Worm (Caenorhabditis elegans) whole organism, L1 larva: Measurements from ENCODE around the gene Y66C5A.1.

Experiments
- C04F5.9 ChIP-seq: sonication (generic microtip); optimal IDR thresholded peaks from 2 replicates; lab custom pipeline; 2016; ENCODE audit warnings: missing genetic modification characterization, missing compliant biosample characterization
- C16A3.4 ChIP-seq: fragments of 150-350 bp; optimal IDR thresholded peaks from 2 replicates; lab custom pipeline; 2014; ENCODE audit warnings: missing biosample characterization, missing genetic modification characterization
- F16B12.6 ChIP-seq: fragments of 150-350 bp; optimal IDR thresholded peaks from 2 replicates; lab custom pipeline; 2014; ENCODE audit warnings: missing biosample characterization, missing genetic modification characterization
- alr-1 ChIP-seq: fragments of 200-800 bp; sonication (Bioruptor generic); optimal IDR thresholded peaks from 2 replicates; lab custom pipeline; 2018; ENCODE audit warnings: borderline replicate concordance, mild to moderate bottlenecking, missing genetic modification characterization, missing compliant biosample characterization
- aly-2 ChIP-seq: fragments of 150-350 bp; optimal IDR thresholded peaks from 2 replicates; lab custom pipeline; 2014; ENCODE audit warnings: missing biosample characterization, missing genetic modification characterization
- blmp-1 ChIP-seq: fragments of 150-350 bp; optimal IDR thresholded peaks from 2 replicates; lab custom pipeline; 2014; ENCODE audit warnings: missing biosample characterization, missing genetic modification characterization
- ceh-8 ChIP-seq: fragments of 200-800 bp; sonication (Bioruptor generic); optimal IDR thresholded peaks from 2 replicates; lab custom pipeline; 2018; ENCODE audit warnings: mild to moderate bottlenecking, missing genetic modification characterization, moderate library complexity, missing compliant biosample characterization
- ceh-88 ChIP-seq: fragments of 200-800 bp; sonication (Bioruptor generic); IDR thresholded peaks from 2 replicates; pipeline ENCODE4 v1.3.6; 2022; ENCODE audit warnings: missing genetic modification characterization, missing compliant biosample characterization
- ceh-90 ChIP-seq: sonication (generic microtip); optimal IDR thresholded peaks from 2 replicates; lab custom pipeline; 2016; ENCODE audit warnings: missing genetic modification characterization, missing compliant biosample characterization
- dpl-1 ChIP-seq, 3 experiments: fragments of 150-350 bp in 2 of 3; sonication (generic microtip) in 1 of 3; optimal IDR thresholded peaks; 2 replicates each; lab custom pipeline; 2014 to 2017; ENCODE audit warnings: missing biosample characterization in 3 of 3, missing genetic modification characterization in 3 of 3, missing genetic modification reagents in 3 of 3
- dsc-1 ChIP-seq: sonication (generic microtip); optimal IDR thresholded peaks from 2 replicates; lab custom pipeline; 2016; ENCODE audit warnings: mild to moderate bottlenecking, missing genetic modification characterization, missing compliant biosample characterization
- elt-2 ChIP-seq: sonication (generic microtip); optimal IDR thresholded peaks from 2 replicates; lab custom pipeline; 2016; ENCODE audit warnings: missing genetic modification characterization, mild to moderate bottlenecking, inconsistent platforms, missing compliant biosample characterization, missing genetic modification reagents
- elt-3 ChIP-seq, 6 experiments: fragments of 150-350 bp in 1 of 6; sonication (generic microtip); optimal IDR thresholded peaks; 2 replicates each; lab custom pipeline; 2017 to 2018; ENCODE audit warnings: missing biosample characterization in 6 of 6, missing genetic modification characterization in 6 of 6, inconsistent platforms in 1 of 6
- fkh-10 ChIP-seq: sonication (generic microtip); optimal IDR thresholded peaks from 2 replicates; lab custom pipeline; 2017; ENCODE audit warnings: missing biosample characterization, missing genetic modification reagents, missing genetic modification characterization
- fkh-4 ChIP-seq: sonication (generic microtip); optimal IDR thresholded peaks from 2 replicates; lab custom pipeline; 2016; ENCODE audit warnings: missing compliant biosample characterization, missing genetic modification characterization, borderline replicate concordance
- fos-1 ChIP-seq: fragments of 150-350 bp; optimal IDR thresholded peaks from 2 replicates; lab custom pipeline; 2014; ENCODE audit warnings: missing biosample characterization, missing genetic modification characterization
- grh-1 ChIP-seq: fragments of 200-800 bp; sonication (Bioruptor generic); IDR thresholded peaks from 2 replicates; pipeline ENCODE4 v1.3.6; 2022; ENCODE audit warnings: missing genetic modification reagents, missing genetic modification characterization, missing compliant biosample characterization
- hlh-17 ChIP-seq: fragments of 200-800 bp; sonication (Bioruptor generic); optimal IDR thresholded peaks from 2 replicates; lab custom pipeline; 2018; ENCODE audit warnings: missing genetic modification characterization, mild to moderate bottlenecking, missing compliant biosample characterization, moderate library complexity, borderline replicate concordance
- isw-1 ChIP-seq: fragments of 200-800 bp; sonication (Bioruptor generic); IDR thresholded peaks from 2 replicates; pipeline ENCODE4 v1.3.6; 2022; ENCODE audit warnings: missing genetic modification characterization, missing compliant biosample characterization
- jun-1 ChIP-seq: fragments of 150-350 bp; optimal IDR thresholded peaks from 2 replicates; lab custom pipeline; 2014; ENCODE audit warnings: missing biosample characterization, missing genetic modification reagents, missing genetic modification characterization
- lin-14 ChIP-seq: fragments of 200-800 bp; sonication (Bioruptor generic); optimal IDR thresholded peaks from 2 replicates; lab custom pipeline; 2018; ENCODE audit warnings: mild to moderate bottlenecking, missing genetic modification characterization, moderate library complexity, missing compliant biosample characterization
- lir-3 ChIP-seq: sonication (generic microtip); optimal IDR thresholded peaks from 2 replicates; lab custom pipeline; 2016; ENCODE audit warnings: mild to moderate bottlenecking, missing genetic modification characterization, moderate library complexity, missing compliant biosample characterization; ENCODE audit not compliant: poor library complexity
- mab-9 ChIP-seq: fragments of 200-800 bp; sonication (Bioruptor generic); IDR thresholded peaks from 2 replicates; pipeline ENCODE4 v1.3.6; 2022; ENCODE audit warnings: missing genetic modification reagents, missing genetic modification characterization, missing compliant biosample characterization
- mef-2 ChIP-seq: fragments of 150-350 bp; optimal IDR thresholded peaks from 2 replicates; lab custom pipeline; 2014; ENCODE audit warnings: missing biosample characterization, missing genetic modification characterization
- mep-1 ChIP-seq: fragments of 150-350 bp; optimal IDR thresholded peaks from 2 replicates; lab custom pipeline; 2014; ENCODE audit warnings: missing biosample characterization, missing genetic modification characterization
- nhr-12 ChIP-seq: sonication (generic microtip); optimal IDR thresholded peaks from 2 replicates; lab custom pipeline; 2017; ENCODE audit warnings: missing biosample characterization, missing genetic modification characterization
- nhr-19 ChIP-seq: fragments of 200-800 bp; sonication (Bioruptor generic); conservative IDR thresholded peaks from 2 replicates; pipeline ENCODE4 v1.3.6; 2022; ENCODE audit warnings: missing genetic modification characterization, missing compliant biosample characterization
- nhr-20 ChIP-seq: sonication (generic microtip); optimal IDR thresholded peaks from 2 replicates; lab custom pipeline; 2016; ENCODE audit warnings: mild to moderate bottlenecking, missing genetic modification characterization, missing compliant biosample characterization
- nhr-237 ChIP-seq: fragments of 150-350 bp; optimal IDR thresholded peaks from 2 replicates; lab custom pipeline; 2014; ENCODE audit warnings: missing biosample characterization, missing genetic modification characterization
- nhr-28 ChIP-seq: fragments of 150-350 bp; optimal IDR thresholded peaks from 2 replicates; lab custom pipeline; 2014; ENCODE audit warnings: missing biosample characterization, missing genetic modification characterization
- nhr-47 ChIP-seq: sonication (generic microtip); optimal IDR thresholded peaks from 2 replicates; lab custom pipeline; 2016; ENCODE audit warnings: mild to moderate bottlenecking, missing genetic modification characterization, moderate library complexity, missing compliant biosample characterization
- nhr-71 ChIP-seq: sonication (generic microtip); optimal IDR thresholded peaks from 2 replicates; lab custom pipeline; 2016; ENCODE audit warnings: mild to moderate bottlenecking, missing genetic modification characterization, moderate library complexity, missing compliant biosample characterization
- nhr-76 ChIP-seq: sonication (generic microtip); optimal IDR thresholded peaks from 2 replicates; lab custom pipeline; 2017; ENCODE audit warnings: missing biosample characterization, missing genetic modification characterization
- nhr-84 ChIP-seq: sonication (generic microtip); optimal IDR thresholded peaks from 2 replicates; lab custom pipeline; 2017; ENCODE audit warnings: missing biosample characterization, missing genetic modification characterization
- pag-3 ChIP-seq: sonication (generic microtip); optimal IDR thresholded peaks from 2 replicates; lab custom pipeline; 2017; ENCODE audit warnings: missing genetic modification characterization, mild to moderate bottlenecking, missing compliant biosample characterization, antibody characterized with exemption, borderline replicate concordance; ENCODE audit not compliant: insufficient read depth
- rnt-1 ChIP-seq: sonication (generic microtip); optimal IDR thresholded peaks from 2 replicates; lab custom pipeline; 2016; ENCODE audit warnings: mild to moderate bottlenecking, missing genetic modification characterization, moderate library complexity, missing compliant biosample characterization
- swsn-7 ChIP-seq: sonication (generic microtip); optimal IDR thresholded peaks from 2 replicates; lab custom pipeline; 2016; ENCODE audit warnings: missing genetic modification characterization, missing compliant biosample characterization
- tbx-2 ChIP-seq: sonication (generic microtip); optimal IDR thresholded peaks from 2 replicates; lab custom pipeline; 2016; ENCODE audit warnings: missing genetic modification characterization, missing compliant biosample characterization
- tlp-1 ChIP-seq: fragments of 150-350 bp; optimal IDR thresholded peaks from 2 replicates; lab custom pipeline; 2014; ENCODE audit warnings: missing biosample characterization, missing genetic modification characterization
- unc-130 ChIP-seq: fragments of 150-350 bp; optimal IDR thresholded peaks from 2 replicates; lab custom pipeline; 2017; ENCODE audit warnings: missing biosample characterization, missing genetic modification characterization, inconsistent platforms
- unc-30 ChIP-seq: sonication (generic microtip); optimal IDR thresholded peaks from 2 replicates; lab custom pipeline; 2017; ENCODE audit warnings: missing biosample characterization, missing genetic modification characterization
- unc-86 ChIP-seq: sonication (generic microtip); optimal IDR thresholded peaks from 2 replicates; lab custom pipeline; 2016; ENCODE audit warnings: missing genetic modification characterization, missing compliant biosample characterization
- unc-98 ChIP-seq: fragments of 200-800 bp; sonication (Bioruptor generic); IDR thresholded peaks from 2 replicates; pipeline ENCODE4 v1.3.6; 2022; ENCODE audit warnings: missing genetic modification characterization, missing compliant biosample characterization
- vab-15 ChIP-seq: sonication (generic microtip); optimal IDR thresholded peaks from 2 replicates; lab custom pipeline; 2017; ENCODE audit warnings: missing genotype, mild to moderate bottlenecking, missing genetic modification characterization, missing compliant biosample characterization
- zag-1 ChIP-seq: fragments of 150-350 bp; optimal IDR thresholded peaks from 2 replicates; lab custom pipeline; 2014; ENCODE audit warnings: missing biosample characterization, missing genetic modification characterization
- ztf-4 ChIP-seq: fragments of 150-350 bp; optimal IDR thresholded peaks from 2 replicates; lab custom pipeline; 2014; ENCODE audit warnings: missing biosample characterization, missing genetic modification characterization

Y66C5A.1 gene

DNA sequence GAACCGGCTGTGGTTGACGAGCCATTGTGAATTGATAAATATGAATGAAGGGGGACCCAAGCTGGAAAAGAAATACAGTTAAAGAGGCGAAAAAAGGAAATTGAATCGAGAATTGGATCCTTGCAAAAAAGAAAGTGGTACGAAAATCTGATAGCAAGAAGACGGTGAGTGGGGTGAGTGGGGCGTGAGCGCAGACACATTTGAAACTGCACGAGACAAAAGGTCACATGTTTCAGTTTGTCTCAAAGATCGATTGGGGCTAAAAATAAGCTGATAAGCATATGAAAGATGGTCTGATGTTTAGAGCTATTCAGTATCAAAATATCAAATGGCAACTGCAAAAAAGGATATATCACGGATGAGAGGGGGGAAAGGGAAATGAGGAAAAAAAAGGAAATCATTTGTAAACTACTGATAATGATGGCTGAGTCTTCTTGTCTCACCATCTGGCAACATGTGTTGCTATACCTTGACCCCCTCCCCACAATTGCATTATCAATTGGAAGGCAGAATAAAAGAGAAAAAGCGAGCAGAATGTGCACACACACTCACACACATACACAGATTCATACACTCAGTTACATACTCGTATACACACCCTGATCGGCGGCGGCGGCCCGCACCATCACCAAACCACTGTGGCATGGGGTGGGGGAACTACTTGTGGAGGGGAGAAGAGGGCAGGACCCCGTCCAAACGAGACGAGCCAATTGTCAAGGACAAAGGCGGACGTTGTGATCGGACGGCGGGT is 48.7 kb upstream of the Y66C5A.1 start, which contains the start of gene M163.1 (continued):
- TF ChIP-seq fkh-4 (tag; lab: Kevin White, UChicago), result no peak
- TF ChIP-seq mep-1 (tag; lab: Kevin White, UChicago), result no peak
- no peak for TF ChIP-seq pag-3 (tag; lab: Kevin White, UChicago)
- no peak for TF ChIP-seq alr-1 (tag; lab: Kevin White, UChicago)
- TF ChIP-seq nhr-19 (GFP tag; lab: Robert Waterston, UW), result peak; percentile 37
- TF ChIP-seq swsn-7 (tag; lab: Kevin White, UChicago), result no peak
- TF ChIP-seq nhr-76 (tag; lab: Kevin White, UChicago), result no peak
- TF ChIP-seq, all 84 proteins: peak for 10

DNA sequence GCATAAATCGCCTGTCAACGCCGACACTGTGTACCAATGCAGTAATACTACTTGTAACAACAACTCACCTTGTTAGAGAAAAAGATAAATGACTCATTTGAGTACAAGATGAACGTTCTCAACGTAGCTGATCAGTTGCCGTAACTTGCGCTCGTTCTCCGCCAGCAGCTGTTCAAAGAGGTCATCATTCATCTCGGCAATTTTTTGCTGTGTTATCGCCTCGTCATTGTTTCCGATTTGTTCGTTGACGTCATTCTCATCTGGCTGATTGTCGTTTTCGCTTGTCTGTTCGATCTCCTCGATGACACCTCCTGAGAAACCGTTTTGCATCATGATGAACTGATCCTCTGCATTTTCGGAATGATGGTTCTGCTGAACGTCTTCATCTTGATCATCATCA is 48.0 kb upstream of the Y66C5A.1 start:
- no peak for TF ChIP-seq unc-98 (GFP tag; lab: Robert Waterston, UW)
- TF ChIP-seq blmp-1 (tag; lab: Kevin White, UChicago), result peak; percentile 40
- no peak for TF ChIP-seq nhr-237 (tag; lab: Kevin White, UChicago)
- no peak for TF ChIP-seq unc-86 (tag; lab: Kevin White, UChicago)
- no peak for TF ChIP-seq unc-30
- peak; percentile 47 for TF ChIP-seq lin-14 (GFP tag; lab: Kevin White, UChicago)
- peak; percentile 34 for TF ChIP-seq nhr-71 (tag; lab: Kevin White, UChicago)
- no peak for TF ChIP-seq dpl-1 (GFP tag; optimal IDR thresholded peaks at IDR 0.05; lab: Kevin White, UChicago)
- no peak for TF ChIP-seq dsc-1
- TF ChIP-seq ceh-88 (GFP tag; lab: Robert Waterston, UW), result no peak
- TF ChIP-seq vab-15, result no peak
- no peak for TF ChIP-seq fos-1 (tag; lab: Kevin White, UChicago)
- TF ChIP-seq rnt-1 (tag; lab: Kevin White, UChicago), result peak; percentile 28
- TF ChIP-seq grh-1 (GFP tag; lab: Robert Waterston, UW), result no peak
- no peak for TF ChIP-seq elt-3 (tag; optimal IDR thresholded peaks at IDR 0.05; lab: Kevin White, UChicago)
- no peak for TF ChIP-seq F16B12.6

DNA sequence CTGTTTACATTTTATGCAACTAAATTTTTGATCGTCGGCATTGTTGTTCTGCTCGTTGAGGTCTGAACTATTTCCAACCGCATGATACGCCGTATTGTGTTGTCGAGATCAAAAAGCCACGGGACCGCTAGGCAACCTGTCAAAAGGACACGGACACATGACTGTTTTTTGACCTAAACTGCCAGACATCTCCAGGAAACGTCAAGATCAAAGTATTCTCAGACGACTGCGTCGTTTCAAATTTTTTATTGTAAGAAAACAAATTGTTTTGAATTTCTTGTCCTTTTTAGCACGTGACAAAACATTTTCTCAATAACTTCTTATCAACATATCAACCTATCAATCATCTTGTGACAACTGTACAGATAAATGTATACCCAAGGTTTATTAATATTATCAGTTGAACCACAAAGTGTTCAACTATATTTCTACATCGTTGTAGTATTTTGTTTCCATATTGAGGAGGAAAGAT is 46.8 kb upstream of the Y66C5A.1 start:
- TF ChIP-seq nhr-47 (tag; lab: Kevin White, UChicago), result peak; percentile 63
- TF ChIP-seq nhr-237 (tag; lab: Kevin White, UChicago), result no peak
- 0 out of 2 replicates have a peak, but pooled peaks have one; percentile 17 for TF ChIP-seq mab-9 (GFP tag; lab: Robert Waterston, UW)
- no peak for TF ChIP-seq pag-3 (tag; lab: Kevin White, UChicago)
- peak; percentile 36 for TF ChIP-seq unc-130
- no peak for TF ChIP-seq nhr-12
- TF ChIP-seq hlh-17 (GFP tag; lab: Kevin White, UChicago), result no peak
- peak; percentile 56 for TF ChIP-seq mep-1 (tag; lab: Kevin White, UChicago)
- no peak for TF ChIP-seq nhr-84 (tag; lab: Kevin White, UChicago)
- TF ChIP-seq unc-98 (GFP tag; lab: Robert Waterston, UW), result no peak
- no peak for TF ChIP-seq aly-2 (tag; lab: Kevin White, UChicago)
- peak; percentile 27 for TF ChIP-seq C16A3.4
- TF ChIP-seq ceh-8 (GFP tag; lab: Kevin White, UChicago), result no peak
- no peak for TF ChIP-seq nhr-28 (tag; lab: Kevin White, UChicago)
- peak; percentile 20 for TF ChIP-seq lir-3
- peak; percentile 21 for TF ChIP-seq fos-1 (tag; lab: Kevin White, UChicago)
- TF ChIP-seq elt-2 (tag; lab: Kevin White, UChicago), result peak; percentile 96
- no peak for TF ChIP-seq ceh-90 (tag; lab: Kevin White, UChicago)
- TF ChIP-seq fkh-10 (GFP tag; lab: Kevin White, UChicago), result no peak
- TF ChIP-seq nhr-71 (tag; lab: Kevin White, UChicago), result peak; percentile 91
- TF ChIP-seq grh-1 (GFP tag; lab: Robert Waterston, UW), result peak; percentile 71
- no peak for TF ChIP-seq isw-1 (GFP tag; lab: Robert Waterston, UW)
- TF ChIP-seq C04F5.9 (tag; lab: Kevin White, UChicago), result no peak
- TF ChIP-seq nhr-19 (GFP tag; lab: Robert Waterston, UW), result peak; percentile 74
- TF ChIP-seq swsn-7 (tag; lab: Kevin White, UChicago), result no peak
- peak; percentile 60 for TF ChIP-seq blmp-1 (tag; lab: Kevin White, UChicago)
- peak; percentile 80 for TF ChIP-seq tlp-1 (tag; lab: Kevin White, UChicago)
- TF ChIP-seq mef-2, result no peak
- TF ChIP-seq nhr-20, result peak; percentile 92
- peak; percentile 28 for TF ChIP-seq jun-1 (tag; lab: Kevin White, UChicago)
- peak; percentile 52 for TF ChIP-seq tbx-2 (tag; lab: Kevin White, UChicago)
- no peak for TF ChIP-seq zag-1 (tag; lab: Kevin White, UChicago)
- TF ChIP-seq ztf-4, result no peak
